Worm (Caenorhabditis elegans): ENCODE data around the gene kvs-5.

DNA sequence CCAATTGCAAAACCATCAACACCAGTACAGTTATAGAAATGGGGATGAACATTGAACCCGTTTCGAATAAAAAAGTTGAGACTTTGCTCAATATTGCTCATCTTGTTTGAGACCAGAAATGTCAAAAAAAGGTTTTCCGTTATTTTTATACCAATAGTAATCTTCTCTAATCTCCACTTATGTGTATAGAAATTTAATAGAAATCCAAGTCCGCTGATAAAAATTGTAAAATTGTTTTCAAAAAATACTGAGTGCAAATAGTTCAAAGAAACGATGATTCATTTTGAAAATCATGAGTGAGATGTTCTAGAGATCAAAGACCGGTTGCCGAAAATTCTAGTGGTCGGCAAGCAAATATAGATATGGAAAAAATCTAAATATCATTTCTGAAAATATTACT, 17.2 kb upstream of the kvs-5 start, which contains the start of gene Y55F3C.10:
- TF ChIP-seq skn-1 (tag; optimal IDR thresholded peaks at IDR 0.05) = no peak
- no peak for TF ChIP-seq sox-4 (tag; optimal IDR thresholded peaks at IDR 0.05)
- TF ChIP-seq unc-62 (GFP tag; optimal IDR thresholded peaks at IDR 0.05) = no peak
- TF ChIP-seq nhr-12 (tag; optimal IDR thresholded peaks at IDR 0.05) = no peak
- TF ChIP-seq fos-1 (tag; optimal IDR thresholded peaks at IDR 0.05) = no peak
- no peak for TF ChIP-seq nhr-237 (tag; optimal IDR thresholded peaks at IDR 0.05)
- no peak for TF ChIP-seq zag-1 (tag; optimal IDR thresholded peaks at IDR 0.05)
